Fruit fly (Drosophila melanogaster) whole organism, wandering third instar larva: ENCODE measurements around the gene Sumo.

ENCODE experiments used
- Abd-B ChIP-seq: fragments of >200 bp; optimal IDR thresholded peaks from 2 replicates; lab custom pipeline; 2017; ENCODE audit warnings: missing biosample characterization, missing genetic modification characterization
- CG32264 ChIP-seq: fragments of 200-800 bp; sonication (Bioruptor generic); optimal IDR thresholded peaks from 2 replicates; lab custom pipeline; 2016; ENCODE audit warnings: missing biosample characterization, missing genetic modification characterization
- CG9705 ChIP-seq: fragments of 200-800 bp; sonication (Bioruptor generic); optimal IDR thresholded peaks from 2 replicates; lab custom pipeline; 2018; ENCODE audit warnings: missing biosample characterization, mild to moderate bottlenecking, missing genetic modification characterization
- CrebA ChIP-seq: fragments of 200-800 bp; sonication (Bioruptor generic); optimal IDR thresholded peaks from 2 replicates; lab custom pipeline; 2016; ENCODE audit warnings: missing biosample characterization, mild to moderate bottlenecking, missing genetic modification characterization, borderline replicate concordance
- Dfd ChIP-seq: fragments of >200 bp; optimal IDR thresholded peaks from 2 replicates; lab custom pipeline; 2017; ENCODE audit warnings: missing biosample characterization, missing genetic modification characterization
- Dif ChIP-seq: fragments of 200-275, 200-300 bp; sonication (Bioruptor generic); optimal IDR thresholded peaks from 2 replicates; lab custom pipeline; 2018; ENCODE audit warnings: missing biosample characterization, missing genetic modification characterization; ENCODE audit not compliant: partially characterized antibody
- GATAd ChIP-seq: sonication (Bioruptor generic); optimal IDR thresholded peaks from 2 replicates; lab custom pipeline; 2016; ENCODE audit warnings: missing biosample characterization, missing genetic modification characterization
- HLH106 ChIP-seq: fragments of 200-800 bp; optimal IDR thresholded peaks from 3 replicates; lab custom pipeline; 2019; ENCODE audit warnings: missing biosample characterization, mild to moderate bottlenecking, missing genetic modification characterization, moderate library complexity
- Hnf4 ChIP-seq: fragments of 200-800 bp; sonication (Bioruptor generic); optimal IDR thresholded peaks from 2 replicates; lab custom pipeline; 2016; ENCODE audit warnings: missing biosample characterization, mild to moderate bottlenecking, missing genetic modification characterization
- Hr78 ChIP-seq: fragments of >200 bp; optimal IDR thresholded peaks from 2 replicates; lab custom pipeline; 2017; ENCODE audit warnings: missing biosample characterization, missing genetic modification characterization
- Hr83 ChIP-seq: fragments of 200-300 bp; sonication (Bioruptor generic); optimal IDR thresholded peaks from 2 replicates; lab custom pipeline; 2016; ENCODE audit warnings: missing biosample characterization, mild to moderate bottlenecking, missing genetic modification characterization, moderate library complexity; ENCODE audit not compliant: poor library complexity, severe bottlenecking
- Jra ChIP-seq: sonication (Bioruptor generic); optimal IDR thresholded peaks from 2 replicates; lab custom pipeline; 2016; ENCODE audit warnings: missing biosample characterization, missing genetic modification characterization
- Mio ChIP-seq: sonication (Bioruptor generic); optimal IDR thresholded peaks from 2 replicates; lab custom pipeline; 2016; ENCODE audit warnings: missing biosample characterization, missing genetic modification characterization
- Myc ChIP-seq: fragments of >200 bp; optimal IDR thresholded peaks from 2 replicates; lab custom pipeline; 2017
- N ChIP-seq: fragments of >200 bp; optimal IDR thresholded peaks from 2 replicates; lab custom pipeline; 2018; ENCODE audit warnings: missing biosample characterization, missing external identifiers, missing genetic modification characterization
- OdsH ChIP-seq: fragments of 200-800 bp; sonication (Bioruptor generic); optimal IDR thresholded peaks from 2 replicates; lab custom pipeline; 2016; ENCODE audit warnings: missing biosample characterization, mild to moderate bottlenecking, missing genetic modification characterization
- Rel ChIP-seq, 2 experiments: fragments of 200-800 bp; sonication (Bioruptor generic) in 1 of 2; optimal IDR thresholded peaks; 2 replicates in 1 of 2; 3 replicates in 1 of 2; lab custom pipeline; 2016 to 2019; ENCODE audit warnings: mild to moderate bottlenecking in 2 of 2, missing biosample characterization in 2 of 2, missing genetic modification characterization in 2 of 2, moderate library complexity in 1 of 2
- Sp1 ChIP-seq: fragments of 200-800 bp; sonication (Bioruptor generic); optimal IDR thresholded peaks from 3 replicates; lab custom pipeline; 2019; ENCODE audit warnings: missing biosample characterization, mild to moderate bottlenecking, missing genetic modification characterization, moderate library complexity
- Vsx2 ChIP-seq: fragments of 200-300, 225-300 bp; sonication (Bioruptor generic); optimal IDR thresholded peaks from 2 replicates; lab custom pipeline; 2018; ENCODE audit warnings: missing biosample characterization, missing genetic modification characterization; ENCODE audit not compliant: partially characterized antibody
- br ChIP-seq: fragments of 200-800 bp; sonication (Bioruptor generic); optimal IDR thresholded peaks from 2 replicates; lab custom pipeline; 2016; ENCODE audit warnings: missing biosample characterization, missing genetic modification characterization
- brk ChIP-seq: fragments of 200-800 bp; sonication (Bioruptor generic); optimal IDR thresholded peaks from 2 replicates; lab custom pipeline; 2016; ENCODE audit warnings: missing biosample characterization, mild to moderate bottlenecking, missing genetic modification characterization
- dl ChIP-seq, 2 experiments: fragments of 175-275, 200-275 bp in 1 of 2; fragments of 200-275 bp in 1 of 2; sonication (Bioruptor generic); optimal IDR thresholded peaks; lab custom pipeline; 2018; ENCODE audit warnings: mild to moderate bottlenecking in 2 of 2, missing biosample characterization in 2 of 2, missing genetic modification characterization in 2 of 2, moderate library complexity in 2 of 2; ENCODE audit not compliant: partially characterized antibody in 2 of 2, insufficient read depth in 1 of 2
- dsf ChIP-seq: sonication (Bioruptor generic); optimal IDR thresholded peaks from 2 replicates; lab custom pipeline; 2016; ENCODE audit warnings: missing biosample characterization, missing genetic modification characterization, borderline replicate concordance
- ey ChIP-seq: fragments of 200-800 bp; sonication (Bioruptor generic); optimal IDR thresholded peaks from 2 replicates; lab custom pipeline; 2016; ENCODE audit warnings: missing biosample characterization, missing genetic modification characterization
- foxo ChIP-seq, 2 experiments: fragments of 200-800 bp; sonication (Bioruptor generic); optimal IDR thresholded peaks; 2 replicates in 1 of 2; 3 replicates in 1 of 2; lab custom pipeline; 2016 to 2017; ENCODE audit warnings: missing biosample characterization in 2 of 2, missing genetic modification characterization in 2 of 2
- fru ChIP-seq: fragments of 200-800 bp; sonication (Bioruptor generic); optimal IDR thresholded peaks from 3 replicates; lab custom pipeline; 2016; ENCODE audit warnings: missing biosample characterization, mild to moderate bottlenecking, missing genetic modification characterization
- h ChIP-seq: fragments of 200-800 bp; sonication (Bioruptor generic); optimal IDR thresholded peaks from 3 replicates; lab custom pipeline; 2016; ENCODE audit warnings: missing biosample characterization, mild to moderate bottlenecking, missing genetic modification characterization
- jim ChIP-seq: fragments of 175-275, 200-325 bp; sonication (Bioruptor generic); optimal IDR thresholded peaks from 2 replicates; lab custom pipeline; 2016; ENCODE audit warnings: missing biosample characterization, mild to moderate bottlenecking, missing genetic modification characterization
- lola ChIP-seq: fragments of >200 bp; optimal IDR thresholded peaks from 2 replicates; lab custom pipeline; 2017; ENCODE audit warnings: missing biosample characterization, missing genetic modification characterization
- pan ChIP-seq: fragments of >200 bp; optimal IDR thresholded peaks from 2 replicates; lab custom pipeline; 2017
- psq ChIP-seq: fragments of 200-800 bp; sonication (Bioruptor generic); optimal IDR thresholded peaks from 3 replicates; lab custom pipeline; 2017; ENCODE audit warnings: missing biosample characterization, mild to moderate bottlenecking, missing genetic modification characterization, moderate library complexity
- rgr ChIP-seq: fragments of 200-800 bp; sonication (Bioruptor generic); optimal IDR thresholded peaks from 3 replicates; lab custom pipeline; 2016; ENCODE audit warnings: missing biosample characterization, mild to moderate bottlenecking, missing genetic modification characterization
- sage ChIP-seq: fragments of 200-800 bp; sonication (Bioruptor generic); optimal IDR thresholded peaks from 2 replicates; lab custom pipeline; 2016; ENCODE audit warnings: missing biosample characterization, mild to moderate bottlenecking, missing genetic modification characterization
- sv ChIP-seq: fragments of 200-800 bp; sonication (Bioruptor generic); optimal IDR thresholded peaks from 3 replicates; lab custom pipeline; 2016; ENCODE audit warnings: missing biosample characterization, missing genetic modification characterization
- tai ChIP-seq: sonication (Bioruptor generic); optimal IDR thresholded peaks from 2 replicates; lab custom pipeline; 2016; ENCODE audit warnings: missing biosample characterization, missing genetic modification characterization
- woc ChIP-seq: sonication (Bioruptor generic); optimal IDR thresholded peaks from 2 replicates; lab custom pipeline; 2016; ENCODE audit warnings: missing biosample characterization, mild to moderate bottlenecking, missing genetic modification characterization

Gene Sumo

dm6 chr2L:6960165-6960564, 7.3 kb downstream of the Sumo start, which contains the start of the genes Atac1 and Hmgcl:
TSS of gene Atac1 (minus strand) at chr2L:6960328.
TSS of gene Hmgcl (plus strand) at chr2L:6960377.
- no peak for TF ChIP-seq Hr83 (GFP tag; lab: Kevin White, UChicago)
- TF ChIP-seq lola: no peak
- no peak for TF ChIP-seq GATAd (GFP tag; lab: Kevin White, UChicago)
- TF ChIP-seq rgr (GFP tag; lab: Kevin White, UChicago): no peak
- no peak for TF ChIP-seq pan (lab: Kevin White, UChicago)
- TF ChIP-seq Jra: no peak
- TF ChIP-seq br (GFP tag; lab: Kevin White, UChicago): no peak
- no peak for TF ChIP-seq Dif (GFP tag; lab: Kevin White, UChicago)
- no peak for TF ChIP-seq foxo (GFP tag; optimal IDR thresholded peaks at IDR 0.05; lab: Kevin White, UChicago)
- no peak for TF ChIP-seq HLH106 (tag; lab: Kevin White, UChicago)
- TF ChIP-seq jim (GFP tag; lab: Kevin White, UChicago): no peak
- no peak for TF ChIP-seq CrebA (GFP tag; lab: Kevin White, UChicago)
- no peak for TF ChIP-seq Abd-B (GFP tag; lab: Kevin White, UChicago)
- no peak for TF ChIP-seq CG9705 (GFP tag; lab: Kevin White, UChicago)
- no peak for TF ChIP-seq CG32264 (GFP tag; lab: Kevin White, UChicago)
- TF ChIP-seq tai (GFP tag; lab: Kevin White, UChicago): no peak
- TF ChIP-seq Myc: no peak
- no peak for TF ChIP-seq psq
- TF ChIP-seq dsf (GFP tag; lab: Kevin White, UChicago): no peak

dm6 chr2L:6956725-6957124, 10.7 kb downstream of the Sumo start, which contains the start of the genes CG13775 and CG3430:
TSS of gene CG13775 (minus strand) at chr2L:6956950.
TSS of gene CG3430 (plus strand) at chr2L:6957008.
- TF ChIP-seq Hr83 (GFP tag; lab: Kevin White, UChicago): no peak
- no peak for TF ChIP-seq sage (GFP tag; lab: Kevin White, UChicago)
- no peak for TF ChIP-seq Abd-B (GFP tag; lab: Kevin White, UChicago)
- no peak for TF ChIP-seq h (GFP tag; lab: Kevin White, UChicago)
- TF ChIP-seq Hr78 (GFP tag; lab: Kevin White, UChicago): no peak
- TF ChIP-seq Sp1 (GFP tag; lab: Kevin White, UChicago): no peak
- peak; percentile 33 for TF ChIP-seq Myc
- peak; percentile 0 for TF ChIP-seq psq
- TF ChIP-seq fru (GFP tag; lab: Kevin White, UChicago): no peak
- TF ChIP-seq Hnf4 (GFP tag; lab: Kevin White, UChicago): no peak
- no peak for TF ChIP-seq Dfd
- TF ChIP-seq CG9705 (GFP tag; lab: Kevin White, UChicago): no peak
- no peak for TF ChIP-seq Jra
- no peak for TF ChIP-seq tai (GFP tag; lab: Kevin White, UChicago)
- no peak for TF ChIP-seq GATAd (GFP tag; lab: Kevin White, UChicago)
- no peak for TF ChIP-seq dl (GFP tag; optimal IDR thresholded peaks at IDR 0.05; lab: Kevin White, UChicago; ENCODE audit: insufficient read depth in 1 of 2, partially characterized antibody in 2 of 2)
- no peak for TF ChIP-seq dsf (GFP tag; lab: Kevin White, UChicago)
- no peak for TF ChIP-seq woc
- TF ChIP-seq OdsH: peak; percentile 5
- no peak for TF ChIP-seq Mio (GFP tag; lab: Kevin White, UChicago)
- peak; percentile 39 for TF ChIP-seq HLH106 (tag; lab: Kevin White, UChicago)
- no peak for TF ChIP-seq Rel (GFP tag; optimal IDR thresholded peaks at IDR 0.05; lab: Kevin White, UChicago)
- TF ChIP-seq Rel (tag; optimal IDR thresholded peaks at IDR 0.05; lab: Kevin White, UChicago): no peak
- TF ChIP-seq foxo (GFP tag; optimal IDR thresholded peaks at IDR 0.05; lab: Kevin White, UChicago): no peak
- TF ChIP-seq N: no peak
- no peak for TF ChIP-seq brk (GFP tag; lab: Kevin White, UChicago)
- TF ChIP-seq, all 38 proteins: peak for 4

- TF ChIP-seq CG9705 (GFP tag; lab: Kevin White, UChicago) (peak; percentile 64), Hr83 (GFP tag; lab: Kevin White, UChicago) (no peak), ey (GFP tag; lab: Kevin White, UChicago) (peak; percentile 76), OdsH (peak; percentile 88), Jra (no peak), sv (GFP tag; lab: Kevin White, UChicago) (peak; percentile 44), Sp1 (GFP tag; lab: Kevin White, UChicago) (peak; percentile 90), lola (no peak), N (no peak), Mio (GFP tag; lab: Kevin White, UChicago) (no peak), HLH106 (tag; lab: Kevin White, UChicago) (peak; percentile 91), psq (peak; percentile 44), fru (GFP tag; lab: Kevin White, UChicago) (no peak), Vsx2 (GFP tag; lab: Kevin White, UChicago) (no peak), br (GFP tag; lab: Kevin White, UChicago) (peak; percentile 62), CG32264 (GFP tag; lab: Kevin White, UChicago) (no peak), dsf (GFP tag; lab: Kevin White, UChicago) (peak; percentile 78)
Observed at dm6 chr2L:6950096-6950495, 17.3 kb downstream of the Sumo start, which contains the start of the genes Gas41 and SA1. TSS of gene Gas41 (minus strand) at chr2L:6950207. TSS of gene SA1 (plus strand) at chr2L:6950421.
